Worm (Caenorhabditis elegans): ENCODE data around the gene alh-1.

alh-1 gene

ce11 chrIII:5099500-5099899 lies 21.9 kb downstream of the alh-1 start:
- TF ChIP-seq xnd-1 (tag; optimal IDR thresholded peaks at IDR 0.05) (no peak), F33H1.4 (GFP tag; IDR thresholded peaks at IDR 0.05) (no peak), nhr-179 (tag; optimal IDR thresholded peaks at IDR 0.05) (no peak), ztf-3 (GFP tag; optimal IDR thresholded peaks at IDR 0.05) (no peak), gei-17 (GFP tag; optimal IDR thresholded peaks at IDR 0.05) (no peak), ztf-6 (GFP tag; IDR thresholded peaks at IDR 0.05) (no peak), mcd-1 (GFP tag; IDR thresholded peaks at IDR 0.05) (no peak), fkh-3 (tag; optimal IDR thresholded peaks at IDR 0.05) (no peak), T07F8.4 (tag; optimal IDR thresholded peaks at IDR 0.05) (no peak), efl-1 (GFP tag; optimal IDR thresholded peaks at IDR 0.05) (no peak), dpff-1 (tag; optimal IDR thresholded peaks at IDR 0.05) (no peak), sdz-38 (tag; optimal IDR thresholded peaks at IDR 0.05) (no peak), unc-130 (GFP tag; optimal IDR thresholded peaks at IDR 0.05) (no peak), let-607 (tag; optimal IDR thresholded peaks at IDR 0.05) (no peak), ama-1 (optimal IDR thresholded peaks at IDR 0.05) (no peak), ama-1 (GFP tag; optimal IDR thresholded peaks at IDR 0.05) (no peak), C17E4.6 (GFP tag; IDR thresholded peaks at IDR 0.05) (no peak), egl-44 (GFP tag; IDR thresholded peaks at IDR 0.05) (no peak), B0035.1 (tag; optimal IDR thresholded peaks at IDR 0.05) (no peak), let-526 (GFP tag; IDR thresholded peaks at IDR 0.05) (no peak)

DNA sequence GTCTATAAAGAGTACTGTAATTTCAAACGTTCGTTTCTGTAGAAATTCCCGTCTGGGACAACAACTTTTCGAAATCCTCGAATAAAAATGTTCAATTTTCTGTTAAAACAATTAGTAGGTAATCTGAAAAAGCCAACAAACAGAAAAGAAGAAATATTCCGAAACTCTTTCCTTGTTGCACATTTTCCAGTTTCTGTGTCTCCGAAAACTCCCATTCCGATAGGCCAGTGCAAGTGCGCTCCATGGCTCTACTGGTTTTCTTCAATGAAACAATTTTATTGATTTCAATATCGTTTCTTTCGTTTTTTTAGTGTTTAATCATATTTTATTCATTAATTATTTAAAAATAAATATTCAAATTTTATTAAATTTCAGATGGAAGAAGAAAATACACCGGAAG lies 25.1 kb downstream of the alh-1 start, which contains the start of gene F54D8.6:
F54D8.6 (plus strand) TSS at position 370 of the 400 bp plus-strand sequence.
- TF ChIP-seq mcd-1 (GFP tag; IDR thresholded peaks at IDR 0.05) (peak; percentile 82), K12H6.12 (tag; optimal IDR thresholded peaks at IDR 0.05) (peak; percentile 15), attf-3 (GFP tag; conservative IDR thresholded peaks at IDR 0.05) (0 out of 2 replicates have a peak, but pooled peaks have one; percentile 19), ceh-100 (GFP tag; IDR thresholded peaks at IDR 0.05) (peak; percentile 91), Y79H2A.3 (GFP tag; conservative IDR thresholded peaks at IDR 0.05) (no peak), attf-5 (GFP tag; optimal IDR thresholded peaks at IDR 0.05) (peak; percentile 8), lsl-1 (GFP tag; optimal IDR thresholded peaks at IDR 0.05) (peak; percentile 3), F23B12.7 (tag; optimal IDR thresholded peaks at IDR 0.05; ENCODE audit: insufficient read depth) (peak; percentile 67), mxl-1 (tag; optimal IDR thresholded peaks at IDR 0.05) (no peak)

- no peak for TF ChIP-seq ztf-26 (tag; optimal IDR thresholded peaks at IDR 0.05)
- peak; percentile 84 for TF ChIP-seq zfh-2 (GFP tag; conservative IDR thresholded peaks at IDR 0.05)
These were observed 27.9 kb downstream of the alh-1 start for ce11 chrIII:5105485-5105884.

DNA sequence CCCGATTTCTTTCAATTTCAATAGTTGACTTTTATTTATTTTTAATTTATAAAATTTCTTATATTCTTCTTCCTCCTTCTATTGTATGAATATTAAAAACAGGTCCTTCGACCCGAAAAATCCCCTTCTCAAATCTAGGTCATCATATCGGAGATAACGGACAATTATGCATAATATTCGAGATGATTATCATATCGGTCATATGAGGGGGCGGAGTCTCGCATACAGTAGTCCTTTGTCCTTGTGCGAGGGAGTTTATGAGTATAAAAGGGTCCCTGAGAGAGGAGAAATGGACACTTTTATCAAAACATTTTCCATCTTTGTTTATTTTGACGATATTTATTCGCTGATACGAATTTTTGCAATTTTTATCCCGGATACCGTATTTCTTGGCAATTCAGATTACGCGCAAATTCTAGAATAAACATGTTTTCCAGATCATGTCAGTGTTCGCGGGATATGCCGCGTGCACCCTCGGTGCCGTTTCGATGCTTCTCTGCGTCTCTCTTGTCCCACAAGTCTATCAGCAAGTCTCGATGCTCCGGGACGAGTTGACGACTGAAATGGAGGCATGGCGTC lies 29.4 kb downstream of the alh-1 start, which contains the start of gene dpy-17:
dpy-17 (plus strand) TSS at position 438 of the 579 bp plus-strand sequence.
- no peak for TF ChIP-seq cebp-1 (GFP tag; IDR thresholded peaks at IDR 0.05)
- no peak for TF ChIP-seq cebp-1 (tag; optimal IDR thresholded peaks at IDR 0.05)
- no peak for TF ChIP-seq nhr-120 (GFP tag; IDR thresholded peaks at IDR 0.05)
- no peak for TF ChIP-seq hmg-1.2 (GFP tag; IDR thresholded peaks at IDR 0.05)
- TF ChIP-seq repo-1 (tag; optimal IDR thresholded peaks at IDR 0.05), result peak; percentile 35

Measured in whole organism, young adult.